Fruit fly (Drosophila melanogaster) whole organism, prepupa: ENCODE results near the gene Syt1.

ENCODE experiments used
- CG11902 ChIP-seq: fragments of 200-800 bp; sonication (Bioruptor generic); optimal IDR thresholded peaks from 3 replicates; lab custom pipeline; 2016; ENCODE audit warnings: missing biosample characterization, missing genetic modification characterization
- CG16779 ChIP-seq: fragments of 200-800 bp; sonication (Bioruptor generic); optimal IDR thresholded peaks from 3 replicates; lab custom pipeline; 2017; ENCODE audit warnings: missing biosample characterization, mild to moderate bottlenecking, missing genetic modification characterization
- CG3032 ChIP-seq: fragments of 200-800 bp; optimal IDR thresholded peaks from 2 replicates; lab custom pipeline; 2019; ENCODE audit warnings: missing biosample characterization, mild to moderate bottlenecking, missing genetic modification characterization, moderate library complexity
- CG34406 ChIP-seq: fragments of 200-800 bp; sonication (Bioruptor generic); optimal IDR thresholded peaks from 3 replicates; lab custom pipeline; 2016; ENCODE audit warnings: missing biosample characterization, missing genetic modification characterization
- CG3919 ChIP-seq: fragments of 200-800 bp; sonication (Bioruptor generic); optimal IDR thresholded peaks from 3 replicates; lab custom pipeline; 2016; ENCODE audit warnings: missing biosample characterization, missing genetic modification characterization
- CG6792 ChIP-seq: fragments of 200-800 bp; sonication (Bioruptor generic); optimal IDR thresholded peaks from 3 replicates; lab custom pipeline; 2016; ENCODE audit warnings: missing biosample characterization, missing genetic modification characterization
- OdsH ChIP-seq: fragments of 200-800 bp; sonication (Bioruptor generic); optimal IDR thresholded peaks from 3 replicates; lab custom pipeline; 2016; ENCODE audit warnings: missing biosample characterization, missing genetic modification characterization
- salr ChIP-seq, 2 experiments: fragments of 200-800 bp; sonication (Bioruptor generic); optimal IDR thresholded peaks; 3 replicates each; lab custom pipeline; 2016 to 2018; ENCODE audit warnings: missing biosample characterization in 2 of 2, missing genetic modification characterization in 2 of 2, mild to moderate bottlenecking in 1 of 2

DNA sequence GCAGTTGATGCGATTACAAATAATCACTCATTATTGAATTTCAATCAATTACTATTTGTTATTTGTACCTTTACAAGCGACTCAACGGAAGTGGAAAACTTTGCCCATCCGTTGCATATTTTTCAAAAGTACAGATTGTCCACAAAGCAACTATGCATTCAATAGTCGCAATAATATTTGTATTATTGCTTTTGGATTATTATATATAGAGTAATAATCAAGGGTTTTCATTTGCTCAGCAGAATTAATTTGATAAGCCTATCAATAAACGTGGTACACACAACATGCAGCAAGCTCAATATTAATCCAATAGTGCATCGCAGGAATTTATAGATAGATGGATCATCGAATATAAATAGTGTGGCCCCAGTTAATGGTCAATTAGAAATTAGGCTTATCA lies 71.2 kb downstream of the Syt1 start:
- TF ChIP-seq CG16779 (no peak), CG3032 (tag; lab: Kevin White, UChicago) (no peak), CG34406 (GFP tag; lab: Kevin White, UChicago) (no peak), CG11902 (GFP tag; lab: Kevin White, UChicago) (no peak), CG3919 (GFP tag; lab: Kevin White, UChicago) (no peak), CG6792 (GFP tag; lab: Kevin White, UChicago) (no peak), salr (GFP tag; optimal IDR thresholded peaks at IDR 0.05; lab: Kevin White, UChicago) (no peak), OdsH (GFP tag; lab: Kevin White, UChicago) (no peak)
